Fruit fly (Drosophila melanogaster): ENCODE measurements around the gene CG32708.
A peak's percentile ranks its signal among the peaks of the same experiment; 100 is the strongest.

CG32708 gene

DNA sequence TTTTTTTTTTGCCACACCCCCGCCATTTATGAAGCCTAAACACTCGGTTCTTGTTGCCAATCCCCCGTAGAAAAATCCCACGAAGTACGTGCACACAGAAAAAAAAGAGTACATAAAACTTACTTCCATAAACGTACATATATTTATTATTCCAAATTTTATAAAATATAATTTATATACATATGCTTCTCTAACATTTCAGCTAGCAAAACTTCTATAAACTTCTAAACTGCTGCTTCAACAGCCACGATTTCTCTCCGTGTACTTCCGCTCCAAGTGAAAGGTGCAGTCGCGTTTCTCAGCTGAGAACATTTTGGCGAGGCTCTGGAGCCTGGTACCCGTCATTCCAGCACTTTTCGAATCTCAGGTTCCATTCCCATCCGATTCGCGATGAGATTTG, 23.1 kb upstream of the CG32708 start (continued):
- TF ChIP-seq dsx (GFP tag; optimal IDR thresholded peaks at IDR 0.05; ENCODE audit: poor library complexity, severe bottlenecking) (peak; percentile 63), CG32006 (GFP tag; optimal IDR thresholded peaks at IDR 0.05) (peak; percentile 59), lz (GFP tag; optimal IDR thresholded peaks at IDR 0.05) (peak; percentile 39), CG8119 (GFP tag; IDR thresholded peaks at IDR 0.05) (peak; percentile 76), CG3919 (GFP tag; optimal IDR thresholded peaks at IDR 0.05) (peak; percentile 41), Met (GFP tag; optimal IDR thresholded peaks at IDR 0.05) (peak; percentile 65), cyc (GFP tag; optimal IDR thresholded peaks at IDR 0.05) (peak; percentile 20), CG8632 (GFP tag; optimal IDR thresholded peaks at IDR 0.05) (peak; percentile 46), CG7368 (GFP tag; optimal IDR thresholded peaks at IDR 0.05) (no peak), CG6163 (GFP tag; IDR thresholded peaks at IDR 0.05) (peak; percentile 79), CG11294 (GFP tag; IDR thresholded peaks at IDR 0.05) (peak; percentile 53), CG4318 (GFP tag; optimal IDR thresholded peaks at IDR 0.05) (peak; percentile 5), CG16779 (tag; optimal IDR thresholded peaks at IDR 0.05) (no peak), Hr39 (GFP tag; optimal IDR thresholded peaks at IDR 0.05) (peak; percentile 35), CG6792 (GFP tag; optimal IDR thresholded peaks at IDR 0.05) (peak; percentile 51), Ets96B (tag; optimal IDR thresholded peaks at IDR 0.05) (peak; percentile 27), Hr4 (GFP tag; optimal IDR thresholded peaks at IDR 0.05) (peak; percentile 21), vri (GFP tag; optimal IDR thresholded peaks at IDR 0.05) (peak; percentile 43), net (GFP tag; optimal IDR thresholded peaks at IDR 0.05) (peak; percentile 48)

DNA sequence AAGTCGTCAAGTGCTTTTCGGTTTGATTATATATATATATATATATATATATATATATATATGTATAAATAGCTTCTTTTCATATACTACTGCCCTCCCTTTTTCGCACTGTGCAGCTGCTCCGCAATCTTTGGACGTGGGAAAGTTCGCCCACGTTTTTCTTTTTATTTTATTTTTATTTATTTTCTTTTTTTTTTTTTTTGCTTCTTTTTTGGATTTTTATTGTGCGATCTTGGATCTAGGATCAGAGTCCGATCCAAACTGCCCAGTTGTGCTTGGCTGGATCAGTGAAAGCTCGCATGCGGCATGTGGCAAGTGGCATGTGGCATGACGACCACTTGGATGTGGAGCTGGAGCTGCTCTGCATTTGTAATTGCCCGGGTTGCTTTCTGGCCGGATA, 22.3 kb upstream of the CG32708 start:
- TF ChIP-seq CG34406 (GFP tag; optimal IDR thresholded peaks at IDR 0.05): peak; percentile 13
- no peak for TF ChIP-seq CG8319 (GFP tag; optimal IDR thresholded peaks at IDR 0.05)
- TF ChIP-seq CG8119 (GFP tag; IDR thresholded peaks at IDR 0.05): peak; percentile 62
- no peak for TF ChIP-seq Eip75B (GFP tag; optimal IDR thresholded peaks at IDR 0.05)
- no peak for TF ChIP-seq acj6 (GFP tag; optimal IDR thresholded peaks at IDR 0.05)
- peak; percentile 37 for TF ChIP-seq CG32006 (GFP tag; optimal IDR thresholded peaks at IDR 0.05)
- TF ChIP-seq Hr4 (GFP tag; optimal IDR thresholded peaks at IDR 0.05): peak; percentile 4
- TF ChIP-seq eg (GFP tag; IDR thresholded peaks at IDR 0.05): peak; percentile 55; the same call in 1 of the 3 replicates
- TF ChIP-seq Sox15 (GFP tag; optimal IDR thresholded peaks at IDR 0.05): no peak
- TF ChIP-seq CG31627 (GFP tag; optimal IDR thresholded peaks at IDR 0.05): no peak
- no peak for TF ChIP-seq CG7368 (GFP tag; optimal IDR thresholded peaks at IDR 0.05)
- no peak for TF ChIP-seq CG10631 (GFP tag; optimal IDR thresholded peaks at IDR 0.05)
- no peak for TF ChIP-seq fd59A (GFP tag; optimal IDR thresholded peaks at IDR 0.05)

DNA sequence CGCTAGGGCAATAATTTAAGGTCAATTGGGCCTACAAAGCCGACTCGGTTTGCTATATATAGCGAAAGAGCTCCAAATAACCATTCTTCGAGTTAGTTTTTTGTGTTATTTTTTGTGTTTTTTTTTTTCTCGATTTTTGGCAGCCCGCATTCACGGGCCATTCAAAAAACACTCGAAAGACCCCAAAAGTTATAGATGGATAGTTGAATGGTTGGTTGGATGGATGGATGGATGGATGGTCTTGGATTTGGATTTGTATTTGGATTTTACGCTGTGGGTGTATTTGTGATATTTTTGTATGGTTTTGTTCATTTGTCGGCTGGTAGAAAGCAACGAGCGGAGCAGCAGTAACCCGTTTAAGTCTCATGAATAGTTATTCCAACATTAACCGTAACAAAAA, 21.7 kb upstream of the CG32708 start:
- no peak for TF ChIP-seq Ets21C (GFP tag; optimal IDR thresholded peaks at IDR 0.05)
- TF ChIP-seq esn (GFP tag; optimal IDR thresholded peaks at IDR 0.05): no peak
- no peak for TF ChIP-seq Met (GFP tag; optimal IDR thresholded peaks at IDR 0.05)
- no peak for TF ChIP-seq Hr38 (GFP tag; optimal IDR thresholded peaks at IDR 0.05)
- TF ChIP-seq CG1621 (tag; optimal IDR thresholded peaks at IDR 0.05): no peak
- no peak for TF ChIP-seq CG6808 (GFP tag; optimal IDR thresholded peaks at IDR 0.05)
- no peak for TF ChIP-seq CG10669 (GFP tag; optimal IDR thresholded peaks at IDR 0.05)
- TF ChIP-seq CG6792 (GFP tag; optimal IDR thresholded peaks at IDR 0.05): no peak
- TF ChIP-seq CG3919 (GFP tag; optimal IDR thresholded peaks at IDR 0.05): no peak
- no peak for TF ChIP-seq CG7368 (GFP tag; optimal IDR thresholded peaks at IDR 0.05)
- no peak for TF ChIP-seq CG8632 (GFP tag; optimal IDR thresholded peaks at IDR 0.05)
- no peak for TF ChIP-seq fd85E (GFP tag; optimal IDR thresholded peaks at IDR 0.05)
- TF ChIP-seq fd59A (GFP tag; optimal IDR thresholded peaks at IDR 0.05): no peak
- no peak for TF ChIP-seq net (GFP tag; optimal IDR thresholded peaks at IDR 0.05)
- no peak for TF ChIP-seq CG11902 (GFP tag; optimal IDR thresholded peaks at IDR 0.05)
- no peak for TF ChIP-seq CG8119 (GFP tag; IDR thresholded peaks at IDR 0.05)
- no peak for TF ChIP-seq Sox15 (GFP tag; optimal IDR thresholded peaks at IDR 0.05)

All from whole organism, prepupa.